Fruit fly (Drosophila melanogaster) whole organism, embryonic: ENCODE data around the gene CG32554.
A peak's percentile ranks its signal among the peaks of the same experiment; 100 is the strongest.

Source experiments
- Atf-2 ChIP-seq: fragments of 200-800 bp; sonication (Bioruptor generic); optimal IDR thresholded peaks from 2 replicates; lab custom pipeline; 2016; ENCODE audit warnings: missing biosample characterization, missing genetic modification characterization
- Bgb ChIP-seq: fragments of 200-800 bp; sonication (Bioruptor generic); IDR thresholded peaks from 2 replicates; pipeline ENCODE4 v1.3.6; 2022; ENCODE audit warnings: missing biosample characterization, missing genetic modification characterization; ENCODE audit not compliant: partially characterized antibody
- CG11093 ChIP-seq: fragments of 200-800 bp; sonication (Bioruptor generic); IDR thresholded peaks from 3 replicates; pipeline ENCODE4 v1.3.6; 2022; ENCODE audit warnings: missing biosample characterization, missing genetic modification characterization
- CG12155 ChIP-seq: fragments of 200-800 bp; sonication (Bioruptor generic); optimal IDR thresholded peaks from 3 replicates; lab custom pipeline; 2016; ENCODE audit warnings: missing biosample characterization, missing genetic modification characterization
- CG14965 ChIP-seq: fragments of 200-800 bp; sonication (Bioruptor generic); optimal IDR thresholded peaks from 2 replicates; lab custom pipeline; 2016; ENCODE audit warnings: missing biosample characterization, missing genetic modification characterization, borderline replicate concordance
- CG15514 ChIP-seq: fragments of 200-800 bp; sonication (Bioruptor generic); optimal IDR thresholded peaks from 3 replicates; lab custom pipeline; 2017; ENCODE audit warnings: missing biosample characterization, missing genetic modification characterization, mild to moderate bottlenecking, moderate library complexity, missing genetic modification reagents
- CG1832 ChIP-seq: fragments of 200-800 bp; sonication (Bioruptor generic); optimal IDR thresholded peaks from 2 replicates; lab custom pipeline; 2017; ENCODE audit warnings: missing biosample characterization, mild to moderate bottlenecking, missing genetic modification characterization, inconsistent platforms
- CG18619 ChIP-seq: fragments of 200-800 bp; sonication (Bioruptor generic); optimal IDR thresholded peaks from 3 replicates; lab custom pipeline; 2017; ENCODE audit warnings: missing biosample characterization, mild to moderate bottlenecking, missing genetic modification characterization
- CG2202 ChIP-seq: fragments of 200-800 bp; sonication (Bioruptor generic); optimal IDR thresholded peaks from 2 replicates; lab custom pipeline; 2018; ENCODE audit warnings: missing biosample characterization, mild to moderate bottlenecking, missing genetic modification characterization
- CG2889 ChIP-seq: fragments of 200-800 bp; sonication (Bioruptor generic); IDR thresholded peaks from 3 replicates; pipeline ENCODE4 v1.3.6; 2022; ENCODE audit warnings: missing biosample characterization, missing genetic modification characterization
- CG30431 ChIP-seq: fragments of 200-800 bp; sonication (Bioruptor generic); optimal IDR thresholded peaks from 2 replicates; lab custom pipeline; 2017; ENCODE audit warnings: missing biosample characterization, missing genetic modification characterization
- CG4820 ChIP-seq: fragments of 200-800 bp; sonication (Bioruptor generic); optimal IDR thresholded peaks from 3 replicates; lab custom pipeline; 2016; ENCODE audit warnings: missing biosample characterization, missing genetic modification characterization
- CG6254 ChIP-seq: fragments of 200-800 bp; sonication (Bioruptor generic); optimal IDR thresholded peaks from 3 replicates; lab custom pipeline; 2017; ENCODE audit warnings: mild to moderate bottlenecking, missing biosample characterization, missing genetic modification reagents, missing genetic modification characterization
- CG7786 ChIP-seq: fragments of 200-800 bp; sonication (Bioruptor generic); optimal IDR thresholded peaks from 2 replicates; lab custom pipeline; 2016; ENCODE audit warnings: missing biosample characterization, missing genetic modification characterization
- CG8290 ChIP-seq, 3 experiments: fragments of 200-800 bp; sonication (Bioruptor generic); optimal IDR thresholded peaks; 2 replicates each; lab custom pipeline; 2016 to 2019; ENCODE audit warnings: missing biosample characterization in 3 of 3, missing genetic modification characterization in 3 of 3, mild to moderate bottlenecking in 2 of 3, moderate library complexity in 1 of 3
- CG8388 ChIP-seq: fragments of 200-800 bp; sonication (Bioruptor generic); optimal IDR thresholded peaks from 2 replicates; lab custom pipeline; 2019; ENCODE audit warnings: missing biosample characterization, mild to moderate bottlenecking, missing genetic modification characterization, moderate library complexity
- CG8924 ChIP-seq: fragments of 200-800 bp; optimal IDR thresholded peaks from 3 replicates; lab custom pipeline; 2019; ENCODE audit warnings: missing biosample characterization, mild to moderate bottlenecking, missing genetic modification characterization, moderate library complexity
- CG9215 ChIP-seq: fragments of 200-800 bp; sonication (Bioruptor generic); IDR thresholded peaks from 2 replicates; pipeline ENCODE4 v1.3.6; 2022; ENCODE audit warnings: missing biosample characterization, missing genetic modification characterization
- CG9609 ChIP-seq: fragments of 200-800 bp; sonication (Bioruptor generic); optimal IDR thresholded peaks from 3 replicates; lab custom pipeline; 2016; ENCODE audit warnings: missing biosample characterization, missing genetic modification characterization
- D19B ChIP-seq: fragments of 200-800 bp; sonication (Bioruptor generic); optimal IDR thresholded peaks from 2 replicates; lab custom pipeline; 2017; ENCODE audit warnings: missing biosample characterization, mild to moderate bottlenecking, missing genetic modification characterization
- Dll ChIP-seq: fragments of 200-800 bp; sonication (Bioruptor generic); IDR thresholded peaks from 4 replicates; pipeline ENCODE4 v1.3.6; 2022; ENCODE audit warnings: missing biosample characterization, missing genetic modification characterization; ENCODE audit not compliant: partially characterized antibody
- Doc2 ChIP-seq: fragments of 200-800 bp; sonication (Bioruptor generic); IDR thresholded peaks from 2 replicates; pipeline ENCODE4 v1.3.6; 2022; ENCODE audit warnings: missing biosample characterization, missing genetic modification characterization
- Doc3 ChIP-seq: fragments of 200-800 bp; sonication (Bioruptor generic); IDR thresholded peaks from 3 replicates; pipeline ENCODE4 v1.3.6; 2022; ENCODE audit warnings: missing biosample characterization, missing genetic modification characterization; ENCODE audit not compliant: partially characterized antibody
- Oaz ChIP-seq: fragments of 200-800 bp; sonication (Bioruptor generic); IDR thresholded peaks from 2 replicates; pipeline ENCODE4 v1.3.6; 2022; ENCODE audit warnings: missing biosample characterization, missing genetic modification characterization
- Ptx1 ChIP-seq: fragments of 200-800 bp; sonication (Bioruptor generic); IDR thresholded peaks from 2 replicates; pipeline ENCODE4 v1.3.6; 2022; ENCODE audit warnings: missing biosample characterization, missing genetic modification characterization
- Scr ChIP-seq: fragments of 200-800 bp; sonication (Bioruptor generic); IDR thresholded peaks from 2 replicates; pipeline ENCODE4 v1.3.6; 2022; ENCODE audit warnings: missing biosample characterization, missing genetic modification characterization; ENCODE audit not compliant: partially characterized antibody
- Six4 ChIP-seq: fragments of 200-800 bp; sonication (Bioruptor generic); optimal IDR thresholded peaks from 2 replicates; lab custom pipeline; 2016; ENCODE audit warnings: missing biosample characterization, missing genetic modification characterization
- Sox102F ChIP-seq: fragments of 200-800 bp; sonication (Bioruptor generic); optimal IDR thresholded peaks from 2 replicates; lab custom pipeline; 2018; ENCODE audit warnings: missing biosample characterization, mild to moderate bottlenecking, missing genetic modification characterization, moderate library complexity
- Stat92E ChIP-seq, 3 experiments: fragments of >200 bp in 2 of 3; fragments of 200-800 bp in 1 of 3; sonication (Bioruptor generic) in 1 of 3; optimal IDR thresholded peaks; 2 replicates each; lab custom pipeline; 2017 to 2019; ENCODE audit warnings: missing biosample characterization in 3 of 3, missing genetic modification characterization in 3 of 3, mild to moderate bottlenecking in 1 of 3, moderate library complexity in 1 of 3
- ato ChIP-seq: fragments of 200-800 bp; sonication (Bioruptor generic); IDR thresholded peaks from 2 replicates; pipeline ENCODE4 v1.3.6; 2022; ENCODE audit warnings: missing biosample characterization, missing genetic modification characterization; ENCODE audit not compliant: partially characterized antibody
- dan ChIP-seq: fragments of 200-800 bp; sonication (Bioruptor generic); IDR thresholded peaks from 2 replicates; pipeline ENCODE4 v1.3.6; 2022; ENCODE audit warnings: missing biosample characterization, missing genetic modification characterization
- dm ChIP-seq: fragments of 200-800 bp; sonication (Bioruptor generic); optimal IDR thresholded peaks from 3 replicates; lab custom pipeline; 2016; ENCODE audit warnings: missing biosample characterization, missing genetic modification characterization
- fru ChIP-seq: fragments of >200 bp; optimal IDR thresholded peaks from 2 replicates; lab custom pipeline; 2017
- gcm2 ChIP-seq: fragments of 200-800 bp; sonication (Bioruptor generic); optimal IDR thresholded peaks from 2 replicates; lab custom pipeline; 2016; ENCODE audit warnings: missing biosample characterization, missing genetic modification characterization
- gem ChIP-seq: fragments of 200-800 bp; sonication (Bioruptor generic); optimal IDR thresholded peaks from 2 replicates; lab custom pipeline; 2019; ENCODE audit warnings: missing biosample characterization, mild to moderate bottlenecking, missing genetic modification characterization, moderate library complexity
- h ChIP-seq: fragments of >200 bp; optimal IDR thresholded peaks from 2 replicates; lab custom pipeline; 2017
- hb ChIP-seq: fragments of 200-800 bp; sonication (Bioruptor generic); IDR thresholded peaks from 3 replicates; pipeline ENCODE4 v1.3.6; 2022; ENCODE audit warnings: missing biosample characterization, missing genetic modification characterization; ENCODE audit not compliant: partially characterized antibody
- insv ChIP-seq, 2 experiments: fragments of 200-800 bp; sonication (Bioruptor generic); optimal IDR thresholded peaks; 3 replicates each; lab custom pipeline; 2016 to 2018; ENCODE audit warnings: missing biosample characterization in 2 of 2, missing genetic modification characterization in 2 of 2
- lab ChIP-seq: fragments of 200-800 bp; sonication (Bioruptor generic); optimal IDR thresholded peaks from 3 replicates; lab custom pipeline; 2017; ENCODE audit warnings: missing biosample characterization, missing genetic modification characterization, mild to moderate bottlenecking, moderate library complexity, missing genetic modification reagents
- lov ChIP-seq, 2 experiments: fragments of 200-800 bp in 1 of 2; fragments of >200 bp in 1 of 2; sonication (Bioruptor generic) in 1 of 2; IDR thresholded peaks in 1 of 2; optimal IDR thresholded peaks in 1 of 2; 2 replicates in 1 of 2; 3 replicates in 1 of 2; pipeline versions ENCODE4 v1.3.6 to Lab custom; 2017 to 2022; ENCODE audit warnings: missing biosample characterization in 1 of 2, missing genetic modification characterization in 1 of 2
- luna ChIP-seq: fragments of 200-800 bp; sonication (Bioruptor generic); optimal IDR thresholded peaks from 2 replicates; lab custom pipeline; 2016; ENCODE audit warnings: missing biosample characterization, missing genetic modification characterization
- nerfin-1 ChIP-seq: fragments of 200-800 bp; sonication (Bioruptor generic); optimal IDR thresholded peaks from 3 replicates; lab custom pipeline; 2019; ENCODE audit warnings: missing biosample characterization, mild to moderate bottlenecking, missing genetic modification characterization, moderate library complexity
- org-1 ChIP-seq: fragments of 200-800 bp; sonication (Bioruptor generic); optimal IDR thresholded peaks from 2 replicates; lab custom pipeline; 2017; ENCODE audit warnings: missing biosample characterization, missing genetic modification characterization
- otp ChIP-seq: fragments of 200-800 bp; sonication (Bioruptor generic); IDR thresholded peaks from 3 replicates; pipeline ENCODE4, ENCODE4 v1.3.6; 2022; ENCODE audit warnings: missing biosample characterization, missing genetic modification characterization
- pita ChIP-seq: fragments of 200-800 bp; sonication (Bioruptor generic); optimal IDR thresholded peaks from 2 replicates; lab custom pipeline; 2017; ENCODE audit warnings: missing biosample characterization, mild to moderate bottlenecking, missing genetic modification characterization
- schlank ChIP-seq: fragments of 200-800 bp; sonication (Bioruptor generic); optimal IDR thresholded peaks from 2 replicates; lab custom pipeline; 2018; ENCODE audit warnings: missing biosample characterization, mild to moderate bottlenecking, missing genetic modification characterization
- vvl ChIP-seq: fragments of 200-800 bp; sonication (Bioruptor generic); IDR thresholded peaks from 2 replicates; pipeline ENCODE4 v1.3.6; 2022; ENCODE audit warnings: missing biosample characterization, missing genetic modification characterization
- zen2 ChIP-seq: fragments of 200-800 bp; sonication (Bioruptor generic); IDR thresholded peaks from 3 replicates; pipeline ENCODE4 v1.3.6; 2022; ENCODE audit warnings: missing biosample characterization, missing genetic modification characterization; ENCODE audit not compliant: partially characterized antibody

CG32554 gene

DNA sequence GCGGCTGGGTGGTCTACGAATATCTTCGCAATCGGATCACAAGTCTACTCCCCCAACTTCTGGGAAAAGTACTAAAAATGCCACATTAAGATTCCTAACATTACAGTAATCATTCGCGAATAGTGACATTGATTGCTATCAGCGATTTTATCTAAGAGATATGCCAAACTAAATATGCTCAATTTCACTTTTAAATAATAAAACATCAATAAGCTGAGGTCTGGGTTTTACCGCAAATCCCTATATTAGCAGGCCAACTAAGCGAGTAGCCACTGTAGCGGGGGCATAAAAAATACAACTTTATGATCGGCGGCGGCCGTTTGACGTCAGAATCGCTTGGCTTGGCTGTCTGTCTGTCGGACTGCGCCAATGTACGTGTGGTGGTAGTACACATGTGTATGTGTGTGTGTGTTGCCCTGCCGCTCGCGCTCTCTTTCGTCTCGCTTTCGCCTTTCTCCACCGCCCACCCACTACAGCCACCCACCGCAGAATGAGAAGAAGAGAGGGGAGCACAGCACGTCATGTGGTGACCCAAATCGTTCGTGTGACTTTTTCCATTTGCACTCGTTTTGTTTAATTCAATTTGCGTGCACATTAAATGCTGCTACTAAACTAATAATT lies 27.9 kb upstream of the CG32554 start (continued):
- TF ChIP-seq CG6254 (GFP tag; lab: Kevin White, UChicago) = peak; percentile 82
- no peak for TF ChIP-seq Bgb
- peak; percentile 92 for TF ChIP-seq CG8388
- TF ChIP-seq CG8290 (GFP tag; optimal IDR thresholded peaks at IDR 0.05; lab: Kevin White, UChicago) = peak; percentile 87
- TF ChIP-seq CG8290 (tag; optimal IDR thresholded peaks at IDR 0.05; lab: Kevin White, UChicago) = peak; percentile 68 to 99
- TF ChIP-seq Dll = no peak
- peak; percentile 90 for TF ChIP-seq dm
- TF ChIP-seq CG9215 (GFP tag; lab: Robert Waterston, UW) = peak; percentile 94
- TF ChIP-seq CG11093 (GFP tag; lab: Robert Waterston, UW) = peak; percentile 92
- peak; percentile 93 for TF ChIP-seq CG18619 (GFP tag; lab: Kevin White, UChicago)
- TF ChIP-seq Oaz (GFP tag; lab: Robert Waterston, UW) = peak; percentile 86
- TF ChIP-seq CG1832 (GFP tag; lab: Kevin White, UChicago) = no peak
- peak; percentile 70; the same call in 1 of the 2 replicates for TF ChIP-seq Doc2
- no peak for TF ChIP-seq hb (GFP tag; lab: Robert Waterston, UW)
- TF ChIP-seq Ptx1 (GFP tag; lab: Robert Waterston, UW) = peak; percentile 97
- TF ChIP-seq Doc3 = no peak
- peak; percentile 84 for TF ChIP-seq Six4 (GFP tag; lab: Kevin White, UChicago)
- peak; percentile 92 for TF ChIP-seq CG7786 (GFP tag; lab: Kevin White, UChicago)
- peak; percentile 92 for TF ChIP-seq gcm2 (GFP tag; lab: Kevin White, UChicago)
- TF ChIP-seq luna (GFP tag; lab: Kevin White, UChicago) = peak; percentile 93
- TF ChIP-seq dan (GFP tag; lab: Robert Waterston, UW) = peak; percentile 45; the same call in 1 of the 2 replicates
- TF ChIP-seq CG12155 (GFP tag; lab: Kevin White, UChicago) = peak; percentile 93
- TF ChIP-seq D19B (GFP tag; lab: Kevin White, UChicago) = peak; percentile 79
- peak; percentile 95 for TF ChIP-seq otp
- TF ChIP-seq Stat92E (GFP tag; optimal IDR thresholded peaks at IDR 0.05; lab: Kevin White, UChicago) = peak in 1 of 3 experiments; percentile 84
- TF ChIP-seq lov (optimal IDR thresholded peaks at IDR 0.05; lab: Kevin White, UChicago) = no peak
- TF ChIP-seq lov (GFP tag; IDR thresholded peaks at IDR 0.05; lab: Robert Waterston, UW) = peak; percentile 92
- peak; percentile 84 for TF ChIP-seq nerfin-1 (tag; lab: Kevin White, UChicago)
- TF ChIP-seq CG2889 (GFP tag; lab: Robert Waterston, UW) = peak; percentile 96
- TF ChIP-seq pita (GFP tag; lab: Kevin White, UChicago) = no peak
- peak; percentile 94 for TF ChIP-seq org-1 (GFP tag; lab: Kevin White, UChicago)
- TF ChIP-seq zen2 (GFP tag; lab: Robert Waterston, UW) = no peak
- TF ChIP-seq CG15514 (GFP tag; lab: Kevin White, UChicago) = peak; percentile 83
- peak; percentile 50 for TF ChIP-seq CG14965 (GFP tag; lab: Kevin White, UChicago)
- peak; percentile 97 for TF ChIP-seq Sox102F (GFP tag; lab: Kevin White, UChicago)
- peak; percentile 96 for TF ChIP-seq schlank
- peak; percentile 98 for TF ChIP-seq vvl
- TF ChIP-seq gem = peak; percentile 97
- TF ChIP-seq insv (GFP tag; optimal IDR thresholded peaks at IDR 0.05; lab: Kevin White, UChicago) = peak in 1 of 2 experiments; percentile 54
- no peak for TF ChIP-seq ato (GFP tag; lab: Robert Waterston, UW)
- TF ChIP-seq CG4820 (GFP tag; lab: Kevin White, UChicago) = peak; percentile 83
- peak; percentile 79 for TF ChIP-seq CG2202 (tag; lab: Kevin White, UChicago)
- peak; percentile 89 for TF ChIP-seq CG30431
- peak; percentile 94 for TF ChIP-seq lab
- no peak for TF ChIP-seq fru (lab: Kevin White, UChicago)
- TF ChIP-seq Atf-2 (GFP tag; lab: Kevin White, UChicago) = peak; percentile 92
- peak; percentile 95 for TF ChIP-seq CG9609
- TF ChIP-seq CG8924 (tag; lab: Kevin White, UChicago) = peak; percentile 92
- TF ChIP-seq Scr (GFP tag; lab: Robert Waterston, UW) = no peak
- no peak for TF ChIP-seq h (lab: Kevin White, UChicago)
